Worm (Caenorhabditis elegans) whole organism, dauer: ENCODE results near the gene ssq-1.
"Not testable (repeated sequence)": the region's sequence is repeated elsewhere in the genome, so short reads cannot be mapped to it uniquely, and the experiment has no call there.

ENCODE experiments used
- unc-62 ChIP-seq: sonication (generic microtip); optimal IDR thresholded peaks from 2 replicates; lab custom pipeline; 2017; ENCODE audit warnings: missing biosample characterization, missing genetic modification reagents, missing genetic modification characterization

ssq-1 gene

ce11 chrIV:9852250-9852649 lies at the start of gene ssq-1:
ssq-1 (plus strand) TSS chrIV:9852550.
- TF ChIP-seq unc-62 (GFP tag; lab: Kevin White, UChicago), result no peak

- no peak for TF ChIP-seq unc-62 (GFP tag; lab: Kevin White, UChicago)
Observed at ce11 chrIV:9802711-9803110, 49.6 kb upstream of the ssq-1 start, which contains the start of gene fat-3. fat-3 (plus strand) TSS chrIV:9803023.

ce11 chrIV:9803544-9803943 lies 48.8 kb upstream of the ssq-1 start:
- TF ChIP-seq unc-62 (GFP tag; lab: Kevin White, UChicago), result no peak

ce11 chrIV:9810633-9811032 lies 41.7 kb upstream of the ssq-1 start, which contains the start of gene dct-15:
dct-15 (minus strand) TSS chrIV:9810733.
- no peak for TF ChIP-seq unc-62 (GFP tag; lab: Kevin White, UChicago)

- TF ChIP-seq unc-62 (GFP tag; lab: Kevin White, UChicago), result no peak
Observed at ce11 chrIV:9811487-9811886, 40.9 kb upstream of the ssq-1 start.

ce11 chrIV:9815432-9815831 lies 36.9 kb upstream of the ssq-1 start, which contains the start of gene egl-20:
egl-20 (minus strand) TSS chrIV:9815532.
- TF ChIP-seq unc-62 (GFP tag; lab: Kevin White, UChicago), result no peak

- TF ChIP-seq unc-62 (GFP tag; lab: Kevin White, UChicago), result no peak
Observed at ce11 chrIV:9821621-9822020, 30.7 kb upstream of the ssq-1 start, which contains the start of gene col-123. col-123 (plus strand) TSS chrIV:9821921.

- no peak for TF ChIP-seq unc-62 (GFP tag; lab: Kevin White, UChicago)
Observed at ce11 chrIV:9822585-9822984, 29.8 kb upstream of the ssq-1 start.

ce11 chrIV:9824480-9824879 lies 27.9 kb upstream of the ssq-1 start, which contains the start of gene catp-6:
catp-6 (minus strand) TSS chrIV:9824580.
- no peak for TF ChIP-seq unc-62 (GFP tag; lab: Kevin White, UChicago)

- no peak for TF ChIP-seq unc-62 (GFP tag; lab: Kevin White, UChicago)
Observed at ce11 chrIV:9825196-9825744, 27.1 kb upstream of the ssq-1 start, which contains the start of gene mtr-4. mtr-4 (plus strand) TSS chrIV:9825694.

ce11 chrIV:9832586-9832985 lies 19.8 kb upstream of the ssq-1 start, which contains the start of gene kin-21:
kin-21 (plus strand) TSS chrIV:9832886.
- no peak for TF ChIP-seq unc-62 (GFP tag; lab: Kevin White, UChicago)

- TF ChIP-seq unc-62 (GFP tag; lab: Kevin White, UChicago), result no peak
Observed at ce11 chrIV:9833337-9833736, 19.0 kb upstream of the ssq-1 start.

- TF ChIP-seq unc-62 (GFP tag; lab: Kevin White, UChicago), result no peak
Observed at ce11 chrIV:9836317-9836716, 16.0 kb upstream of the ssq-1 start, which contains the start of gene msp-81. msp-81 (minus strand) TSS chrIV:9836417.

ce11 chrIV:9837349-9837748 lies 15.0 kb upstream of the ssq-1 start, which contains the start of gene msp-10:
msp-10 (plus strand) TSS chrIV:9837649.
- not testable (repeated sequence) for TF ChIP-seq unc-62 (GFP tag; lab: Kevin White, UChicago)

- TF ChIP-seq unc-62 (GFP tag; lab: Kevin White, UChicago), result no peak
Observed at ce11 chrIV:9840984-9841590, 11.3 kb upstream of the ssq-1 start, which contains the start of the genes kin-24 and msp-56. kin-24 (minus strand) TSS chrIV:9841084. msp-56 (plus strand) TSS chrIV:9841540.

- no peak for TF ChIP-seq unc-62 (GFP tag; lab: Kevin White, UChicago)
Observed at ce11 chrIV:9842071-9842470, 10.3 kb upstream of the ssq-1 start, which contains the start of gene K07F5.17. K07F5.17 (plus strand) TSS chrIV:9842371.
